Worm (Caenorhabditis elegans) whole organism, late embryonic: Measurements from ENCODE around the gene F28H6.8.

Source experiments
- C38D4.7 ChIP-seq: fragments of 200-800 bp; sonication (Bioruptor generic); optimal IDR thresholded peaks from 2 replicates; lab custom pipeline; 2018; ENCODE audit warnings: mild to moderate bottlenecking, missing genetic modification characterization, moderate library complexity, missing compliant biosample characterization
- K09A11.1 ChIP-seq: sonication (generic microtip); optimal IDR thresholded peaks from 2 replicates; lab custom pipeline; 2017; ENCODE audit warnings: antibody characterized with exemption, mild to moderate bottlenecking, missing genetic modification characterization, missing compliant biosample characterization; ENCODE audit not compliant: insufficient read depth
- Y22D7AL.16 ChIP-seq: sonication (generic microtip); optimal IDR thresholded peaks from 2 replicates; lab custom pipeline; 2016; ENCODE audit warnings: missing genetic modification characterization, missing compliant biosample characterization
- ama-1 ChIP-seq: fragments of 150-350 bp; optimal IDR thresholded peaks from 2 replicates; lab custom pipeline; 2014
- ceh-30 ChIP-seq: fragments of 150-350 bp; optimal IDR thresholded peaks from 2 replicates; lab custom pipeline; 2014; ENCODE audit warnings: missing biosample characterization, missing genetic modification characterization
- ceh-34 ChIP-seq: sonication (generic microtip); optimal IDR thresholded peaks from 2 replicates; lab custom pipeline; 2016; ENCODE audit warnings: mild to moderate bottlenecking, missing genetic modification characterization, missing compliant biosample characterization
- dmd-4 ChIP-seq: sonication (generic microtip); optimal IDR thresholded peaks from 2 replicates; lab custom pipeline; 2016; ENCODE audit warnings: borderline replicate concordance, missing genetic modification characterization, missing compliant biosample characterization
- ets-4 ChIP-seq: sonication (generic microtip); optimal IDR thresholded peaks from 2 replicates; lab custom pipeline; 2016; ENCODE audit warnings: missing genetic modification characterization, missing compliant biosample characterization
- nhr-11 ChIP-seq: fragments of 150-350 bp; optimal IDR thresholded peaks from 2 replicates; lab custom pipeline; 2014; ENCODE audit warnings: missing biosample characterization, missing genetic modification characterization
- tbx-2 ChIP-seq: sonication (generic microtip); optimal IDR thresholded peaks from 2 replicates; lab custom pipeline; 2016; ENCODE audit warnings: missing genetic modification characterization, missing compliant biosample characterization
- unc-55 ChIP-seq: sonication (generic microtip); optimal IDR thresholded peaks from 2 replicates; lab custom pipeline; 2017; ENCODE audit warnings: missing biosample characterization, missing genetic modification reagents, missing genetic modification characterization

- TF ChIP-seq K09A11.1 = no peak
- TF ChIP-seq C38D4.7 = no peak
- no peak for TF ChIP-seq ceh-34 (tag; lab: Kevin White, UChicago)
- TF ChIP-seq ceh-30 (tag; lab: Kevin White, UChicago) = no peak
- no peak for TF ChIP-seq ets-4 (tag; lab: Kevin White, UChicago)
- no peak for TF ChIP-seq ama-1 (lab: Kevin White, UChicago)
- TF ChIP-seq dmd-4 (tag; lab: Kevin White, UChicago) = no peak
- TF ChIP-seq nhr-11 (tag; lab: Kevin White, UChicago) = no peak
- no peak for TF ChIP-seq Y22D7AL.16 (tag; lab: Kevin White, UChicago)
- TF ChIP-seq unc-55 (GFP tag; lab: Kevin White, UChicago) = no peak
- no peak for TF ChIP-seq tbx-2
Measured at ce11 chrX:14179488-14179887, 45.3 kb upstream of the F28H6.8 start.
